Fruit fly (Drosophila melanogaster): ENCODE measurements around the gene CG32037.

The CG32037 gene

dm6 chr3L:9461670-9462246, 30.3 kb downstream of the CG32037 start (continued):
- TF ChIP-seq Elba2 (GFP tag; optimal IDR thresholded peaks at IDR 0.05) (no peak), vfl (GFP tag; optimal IDR thresholded peaks at IDR 0.05) (peak; percentile 29), eyg (GFP tag; optimal IDR thresholded peaks at IDR 0.05) (no peak), al (GFP tag; IDR thresholded peaks at IDR 0.05) (0 out of 2 replicates have a peak, but pooled peaks have one; percentile 20), nom (GFP tag; optimal IDR thresholded peaks at IDR 0.05) (no peak), ftz-f1 (GFP tag; optimal IDR thresholded peaks at IDR 0.05) (peak; percentile 54), salm (tag; optimal IDR thresholded peaks at IDR 0.05) (no peak), Hmr (GFP tag; optimal IDR thresholded peaks at IDR 0.05) (no peak), Dfd (GFP tag; optimal IDR thresholded peaks at IDR 0.05) (no peak), dysf (GFP tag; IDR thresholded peaks at IDR 0.05) (peak; percentile 44; the same call in 1 of the 3 replicates), Fer1 (GFP tag; optimal IDR thresholded peaks at IDR 0.05) (no peak), CG1602 (GFP tag; optimal IDR thresholded peaks at IDR 0.05) (no peak), kah (GFP tag; optimal IDR thresholded peaks at IDR 0.05) (peak; percentile 59), hbn (GFP tag; IDR thresholded peaks at IDR 0.05; ENCODE audit: partially characterized antibody) (no peak), C15 (GFP tag; IDR thresholded peaks at IDR 0.05) (no peak), hth (optimal IDR thresholded peaks at IDR 0.05) (no peak), CG1832 (GFP tag; optimal IDR thresholded peaks at IDR 0.05) (no peak), NfI (GFP tag; optimal IDR thresholded peaks at IDR 0.05) (peak; percentile 43), Lim3 (GFP tag; IDR thresholded peaks at IDR 0.05) (no peak), CG34224 (GFP tag; IDR thresholded peaks at IDR 0.05; ENCODE audit: partially characterized antibody) (0 out of 3 replicates have a peak, but pooled peaks have one; percentile 26), hkb (optimal IDR thresholded peaks at IDR 0.05) (no peak), hkb (GFP tag; IDR thresholded peaks at IDR 0.05) (peak; percentile 69), CG12744 (GFP tag; optimal IDR thresholded peaks at IDR 0.05) (no peak), Sry-β (GFP tag; optimal IDR thresholded peaks at IDR 0.05) (no peak), exex (tag; optimal IDR thresholded peaks at IDR 0.05) (no peak), Rfx (GFP tag; IDR thresholded peaks at IDR 0.05) (peak; percentile 61), Spps (tag; optimal IDR thresholded peaks at IDR 0.05) (peak; percentile 12), CG11456 (GFP tag; IDR thresholded peaks at IDR 0.05) (no peak), BtbVII (GFP tag; optimal IDR thresholded peaks at IDR 0.05) (no peak), ind (GFP tag; optimal IDR thresholded peaks at IDR 0.05) (peak; percentile 49), ara (GFP tag; IDR thresholded peaks at IDR 0.05) (peak; percentile 66; the same call in 1 of the 2 replicates), Hr51 (GFP tag; optimal IDR thresholded peaks at IDR 0.05) (no peak), CG1603 (tag; optimal IDR thresholded peaks at IDR 0.05) (peak; percentile 79), kni (GFP tag; optimal IDR thresholded peaks at IDR 0.05) (peak; percentile 87), CG7839 (tag; optimal IDR thresholded peaks at IDR 0.05) (peak; percentile 38), cg (GFP tag; optimal IDR thresholded peaks at IDR 0.05) (no peak), CG10462 (GFP tag; optimal IDR thresholded peaks at IDR 0.05) (no peak), Side (GFP tag; optimal IDR thresholded peaks at IDR 0.05) (no peak), luna (GFP tag; optimal IDR thresholded peaks at IDR 0.05) (no peak), CG2712 (tag; optimal IDR thresholded peaks at IDR 0.05) (no peak), Neu2 (GFP tag; optimal IDR thresholded peaks at IDR 0.05; ENCODE audit: borderline replicate concordance) (peak; percentile 44), trem (tag; optimal IDR thresholded peaks at IDR 0.05) (no peak), CG18011 (GFP tag; optimal IDR thresholded peaks at IDR 0.05) (no peak), CG15514 (GFP tag; optimal IDR thresholded peaks at IDR 0.05) (peak; percentile 21), nerfin-1 (tag; optimal IDR thresholded peaks at IDR 0.05) (peak; percentile 49), CG1647 (GFP tag; optimal IDR thresholded peaks at IDR 0.05) (peak; percentile 26), CG13624 (GFP tag; optimal IDR thresholded peaks at IDR 0.05) (no peak), bsh (GFP tag; optimal IDR thresholded peaks at IDR 0.05) (peak in 1 of 2 experiments; percentile 62), HHEX (GFP tag; optimal IDR thresholded peaks at IDR 0.05) (no peak)

Measured in whole organism, embryonic.